In genomic region chrX:12672317-12673172, dm6 we compare ENCODE assay signal across 2 fruit fly cellular contexts.
TF ChIP-seq lines count a peak whose summit lies in the region.

No protein-coding gene starts in this region.

TF ChIP-seq in whole organism, embryonic, 481 proteins besides CTCF, POLR2A, EP300 and RAD21 (continued from another document and continues in another):
- TF ChIP-seq CG43689 (GFP tag; IDR thresholded peaks at IDR 0.05; lab: Robert Waterston, UW) (no peak), CG3163 (GFP tag; optimal IDR thresholded peaks at IDR 0.05; lab: Kevin White, UChicago) (no peak), wor (GFP tag; IDR thresholded peaks at IDR 0.05; lab: Robert Waterston, UW) (no peak), org-1 (GFP tag; optimal IDR thresholded peaks at IDR 0.05; lab: Kevin White, UChicago) (no peak), Meics (GFP tag; optimal IDR thresholded peaks at IDR 0.05; lab: Kevin White, UChicago) (peak; percentile 37), Awh (GFP tag; IDR thresholded peaks at IDR 0.05; lab: Robert Waterston, UW) (no peak), CG32772 (GFP tag; IDR thresholded peaks at IDR 0.05; lab: Robert Waterston, UW) (peak; percentile 48), zen2 (GFP tag; IDR thresholded peaks at IDR 0.05; lab: Robert Waterston, UW; ENCODE audit: partially characterized antibody) (no peak), bab2 (GFP tag; optimal IDR thresholded peaks at IDR 0.05; lab: Kevin White, UChicago) (peak; percentile 3), Bteb2 (GFP tag; optimal IDR thresholded peaks at IDR 0.05; lab: Kevin White, UChicago) (no peak), Dad (GFP tag; optimal IDR thresholded peaks at IDR 0.05; lab: Kevin White, UChicago) (no peak), CG12769 (tag; optimal IDR thresholded peaks at IDR 0.05; lab: Kevin White, UChicago) (peak; percentile 72), fd102C (GFP tag; optimal IDR thresholded peaks at IDR 0.05; lab: Kevin White, UChicago) (no peak), stc (GFP tag; IDR thresholded peaks at IDR 0.05; lab: Robert Waterston, UW) (no peak), dpn (GFP tag; optimal IDR thresholded peaks at IDR 0.05; lab: Kevin White, UChicago) (peak in 1 of 2 experiments; percentile 8), CG30403 (GFP tag; optimal IDR thresholded peaks at IDR 0.05; lab: Kevin White, UChicago) (peak; percentile 21), CG16779 (GFP tag; IDR thresholded peaks at IDR 0.05; lab: Robert Waterston, UW) (no peak), Ptx1 (GFP tag; IDR thresholded peaks at IDR 0.05; lab: Robert Waterston, UW) (0 out of 2 replicates have a peak, but pooled peaks have one; percentile 19), CG18476 (GFP tag; optimal IDR thresholded peaks at IDR 0.05; lab: Kevin White, UChicago) (no peak), hkb (optimal IDR thresholded peaks at IDR 0.05; lab: Kevin White, UChicago) (no peak), hkb (GFP tag; IDR thresholded peaks at IDR 0.05; lab: Robert Waterston, UW) (no peak), CG11696 (GFP tag; IDR thresholded peaks at IDR 0.05; lab: Robert Waterston, UW) (peak; percentile 64; the same call in 1 of the 2 replicates), Hand (GFP tag; optimal IDR thresholded peaks at IDR 0.05; lab: Kevin White, UChicago) (no peak), CG1529 (GFP tag; optimal IDR thresholded peaks at IDR 0.05; lab: Kevin White, UChicago) (no peak), MBD-R2 (GFP tag; IDR thresholded peaks at IDR 0.05; lab: Robert Waterston, UW) (0 out of 2 replicates have a peak, but pooled peaks have one; percentile 10), CG17568 (GFP tag; optimal IDR thresholded peaks at IDR 0.05; lab: Kevin White, UChicago) (no peak), ATbp (GFP tag; optimal IDR thresholded peaks at IDR 0.05; lab: Kevin White, UChicago) (no peak), CG17359 (tag; optimal IDR thresholded peaks at IDR 0.05; lab: Kevin White, UChicago) (no peak), CG9437 (GFP tag; optimal IDR thresholded peaks at IDR 0.05; lab: Kevin White, UChicago) (no peak), CG12236 (GFP tag; optimal IDR thresholded peaks at IDR 0.05; lab: Kevin White, UChicago) (no peak), CG13624 (GFP tag; optimal IDR thresholded peaks at IDR 0.05; lab: Kevin White, UChicago) (no peak), Antp (GFP tag; optimal IDR thresholded peaks at IDR 0.05; lab: Kevin White, UChicago) (no peak), CG10267 (tag; optimal IDR thresholded peaks at IDR 0.05; lab: Kevin White, UChicago) (no peak), D19B (GFP tag; optimal IDR thresholded peaks at IDR 0.05; lab: Kevin White, UChicago) (no peak), CG1233 (GFP tag; optimal IDR thresholded peaks at IDR 0.05; lab: Kevin White, UChicago) (no peak), al (GFP tag; IDR thresholded peaks at IDR 0.05; lab: Robert Waterston, UW) (peak; percentile 11; the same call in 1 of the 2 replicates), cato (GFP tag; optimal IDR thresholded peaks at IDR 0.05; lab: Kevin White, UChicago; ENCODE audit: borderline replicate concordance) (no peak), oc (tag; optimal IDR thresholded peaks at IDR 0.05; lab: Kevin White, UChicago) (no peak), Dek (tag; optimal IDR thresholded peaks at IDR 0.05; lab: Kevin White, UChicago) (no peak), zfh1 (GFP tag; IDR thresholded peaks at IDR 0.05; lab: Robert Waterston, UW) (no peak), CG4617 (GFP tag; optimal IDR thresholded peaks at IDR 0.05; lab: Kevin White, UChicago; ENCODE audit: borderline replicate concordance) (no peak), gt (GFP tag; IDR thresholded peaks at IDR 0.05; lab: Robert Waterston, UW) (no peak), CG13894 (tag; optimal IDR thresholded peaks at IDR 0.05; lab: Kevin White, UChicago) (peak; percentile 67), CG1647 (GFP tag; optimal IDR thresholded peaks at IDR 0.05; lab: Kevin White, UChicago) (no peak), bsh (GFP tag; optimal IDR thresholded peaks at IDR 0.05; lab: Kevin White, UChicago) (peak in 1 of 2 experiments; percentile 65), Med (GFP tag; lab: Kevin White, UChicago) (peak; percentile 82), pzg (GFP tag; optimal IDR thresholded peaks at IDR 0.05; lab: Kevin White, UChicago) (no peak), run (tag; optimal IDR thresholded peaks at IDR 0.05; lab: Kevin White, UChicago) (no peak), BtbVII (GFP tag; optimal IDR thresholded peaks at IDR 0.05; lab: Kevin White, UChicago) (no peak), schlank (tag; optimal IDR thresholded peaks at IDR 0.05; lab: Kevin White, UChicago) (no peak), CG9932 (GFP tag; IDR thresholded peaks at IDR 0.05; lab: Robert Waterston, UW) (peak; percentile 66), H15 (GFP tag; IDR thresholded peaks at IDR 0.05; lab: Robert Waterston, UW) (no peak), usp (GFP tag; optimal IDR thresholded peaks at IDR 0.05; lab: Kevin White, UChicago) (no peak), ind (GFP tag; optimal IDR thresholded peaks at IDR 0.05; lab: Kevin White, UChicago) (no peak), Aef1 (GFP tag; IDR thresholded peaks at IDR 0.05; lab: Robert Waterston, UW) (no peak), Doc2 (GFP tag; IDR thresholded peaks at IDR 0.05; lab: Robert Waterston, UW) (no peak), CG9876 (GFP tag; optimal IDR thresholded peaks at IDR 0.05; lab: Kevin White, UChicago) (no peak), CG4424 (GFP tag; optimal IDR thresholded peaks at IDR 0.05; lab: Kevin White, UChicago) (no peak), sens (GFP tag; lab: Kevin White, UChicago) (peak; percentile 75), jigr1 (GFP tag; IDR thresholded peaks at IDR 0.05; lab: Robert Waterston, UW) (no peak), C15 (GFP tag; IDR thresholded peaks at IDR 0.05; lab: Robert Waterston, UW) (no peak), Sry-β (GFP tag; optimal IDR thresholded peaks at IDR 0.05; lab: Kevin White, UChicago) (no peak), CG10654 (GFP tag; optimal IDR thresholded peaks at IDR 0.05; lab: Kevin White, UChicago) (no peak), Blimp-1 (GFP tag; optimal IDR thresholded peaks at IDR 0.05; lab: Kevin White, UChicago) (peak; percentile 52), Optix (GFP tag; IDR thresholded peaks at IDR 0.05; lab: Robert Waterston, UW) (no peak), CG6254 (GFP tag; optimal IDR thresholded peaks at IDR 0.05; lab: Kevin White, UChicago) (no peak), br (optimal IDR thresholded peaks at IDR 0.05; lab: Kevin White, UChicago) (no peak), Fer2 (tag; optimal IDR thresholded peaks at IDR 0.05; lab: Kevin White, UChicago) (no peak), grau (tag; optimal IDR thresholded peaks at IDR 0.05; lab: Kevin White, UChicago) (peak; percentile 16)

TF ChIP-seq in whole organism, prepupa, 60 proteins besides CTCF, POLR2A, EP300 and RAD21 (continued from another document):
- TF ChIP-seq Blimp-1 (GFP tag; optimal IDR thresholded peaks at IDR 0.05; lab: Kevin White, UChicago) (peak; percentile 35), CG15336 (GFP tag; IDR thresholded peaks at IDR 0.05; lab: Robert Waterston, UW) (peak; percentile 30; the same call in 1 of the 2 replicates), CG1621 (tag; optimal IDR thresholded peaks at IDR 0.05; lab: Kevin White, UChicago) (peak; percentile 57), CG6854 (GFP tag; optimal IDR thresholded peaks at IDR 0.05; lab: Kevin White, UChicago) (peak; percentile 76), lz (GFP tag; optimal IDR thresholded peaks at IDR 0.05; lab: Kevin White, UChicago) (no peak), achi (GFP tag; optimal IDR thresholded peaks at IDR 0.05; lab: Kevin White, UChicago) (peak; percentile 4), CG6808 (GFP tag; optimal IDR thresholded peaks at IDR 0.05; lab: Kevin White, UChicago) (peak; percentile 87), dac (GFP tag; optimal IDR thresholded peaks at IDR 0.05; lab: Kevin White, UChicago) (no peak), fkh (GFP tag; optimal IDR thresholded peaks at IDR 0.05; lab: Kevin White, UChicago) (peak; percentile 43), CG7368 (GFP tag; optimal IDR thresholded peaks at IDR 0.05; lab: Kevin White, UChicago) (no peak), acj6 (GFP tag; optimal IDR thresholded peaks at IDR 0.05; lab: Kevin White, UChicago) (peak; percentile 8), Sox15 (GFP tag; optimal IDR thresholded peaks at IDR 0.05; lab: Kevin White, UChicago) (no peak), Met (GFP tag; optimal IDR thresholded peaks at IDR 0.05; lab: Kevin White, UChicago) (peak; percentile 14), CG6792 (GFP tag; optimal IDR thresholded peaks at IDR 0.05; lab: Kevin White, UChicago) (no peak), CG8119 (GFP tag; IDR thresholded peaks at IDR 0.05; lab: Robert Waterston, UW) (peak; percentile 60; the same call in 2 of the 3 replicates), Eip93F (GFP tag; optimal IDR thresholded peaks at IDR 0.05; lab: Kevin White, UChicago) (peak; percentile 45), CG16779 (tag; optimal IDR thresholded peaks at IDR 0.05; lab: Kevin White, UChicago) (peak; percentile 73), dsx (GFP tag; optimal IDR thresholded peaks at IDR 0.05; lab: Kevin White, UChicago; ENCODE audit: poor library complexity, severe bottlenecking) (peak; percentile 76), Hr39 (GFP tag; optimal IDR thresholded peaks at IDR 0.05; lab: Kevin White, UChicago) (peak; percentile 16), eg (GFP tag; IDR thresholded peaks at IDR 0.05; lab: Robert Waterston, UW) (peak; percentile 44), Ets96B (tag; optimal IDR thresholded peaks at IDR 0.05; lab: Kevin White, UChicago) (peak; percentile 57), OdsH (GFP tag; optimal IDR thresholded peaks at IDR 0.05; lab: Kevin White, UChicago) (no peak), CG8319 (GFP tag; optimal IDR thresholded peaks at IDR 0.05; lab: Kevin White, UChicago) (no peak), Eip75B (GFP tag; optimal IDR thresholded peaks at IDR 0.05; lab: Kevin White, UChicago) (peak; percentile 36), CG10631 (GFP tag; optimal IDR thresholded peaks at IDR 0.05; lab: Kevin White, UChicago) (peak; percentile 38), cyc (GFP tag; optimal IDR thresholded peaks at IDR 0.05; lab: Kevin White, UChicago) (no peak), topi (GFP tag; optimal IDR thresholded peaks at IDR 0.05; lab: Kevin White, UChicago) (peak; percentile 36), salr (GFP tag; optimal IDR thresholded peaks at IDR 0.05; lab: Kevin White, UChicago) (no peak), fd59A (GFP tag; optimal IDR thresholded peaks at IDR 0.05; lab: Kevin White, UChicago) (no peak), Gug (GFP tag; IDR thresholded peaks at IDR 0.05; lab: Robert Waterston, UW) (0 out of 2 replicates have a peak, but pooled peaks have one; percentile 12), vri (GFP tag; optimal IDR thresholded peaks at IDR 0.05; lab: Kevin White, UChicago) (peak; percentile 94), Sox102F (GFP tag; optimal IDR thresholded peaks at IDR 0.05; lab: Kevin White, UChicago) (peak; percentile 62), esn (GFP tag; optimal IDR thresholded peaks at IDR 0.05; lab: Kevin White, UChicago) (peak; percentile 28), fd85E (GFP tag; optimal IDR thresholded peaks at IDR 0.05; lab: Kevin White, UChicago) (no peak), CG11902 (GFP tag; optimal IDR thresholded peaks at IDR 0.05; lab: Kevin White, UChicago) (no peak), Sox14 (GFP tag; optimal IDR thresholded peaks at IDR 0.05; lab: Kevin White, UChicago) (no peak), pdm3 (GFP tag; optimal IDR thresholded peaks at IDR 0.05; lab: Kevin White, UChicago) (peak; percentile 29), CG34406 (GFP tag; optimal IDR thresholded peaks at IDR 0.05; lab: Kevin White, UChicago) (no peak), CG32006 (GFP tag; optimal IDR thresholded peaks at IDR 0.05; lab: Kevin White, UChicago) (no peak)
TF ChIP-seq in whole organism, prepupa: peak in this region for 40.
